Worm (Caenorhabditis elegans) whole organism, young adult: ENCODE data around the gene R13A1.1.

Experiments used
- athp-1 ChIP-seq: sonication (generic microtip); optimal IDR thresholded peaks from 2 replicates; lab custom pipeline; 2017; ENCODE audit warnings: mild to moderate bottlenecking, missing genetic modification characterization, missing compliant biosample characterization
- attf-3 ChIP-seq: fragments of 200-800 bp; sonication (Bioruptor generic); conservative IDR thresholded peaks from 2 replicates; pipeline ENCODE4 v1.3.6; 2022; ENCODE audit warnings: missing genetic modification reagents, missing genetic modification characterization, missing compliant biosample characterization
- let-607 ChIP-seq, 2 experiments: fragments of 200-800 bp in 1 of 2; sonication (Bioruptor generic) in 1 of 2; sonication (generic microtip) in 1 of 2; optimal IDR thresholded peaks; 2 replicates each; lab custom pipeline; 2016 to 2018; ENCODE audit warnings: mild to moderate bottlenecking in 2 of 2, missing compliant biosample characterization in 2 of 2, missing genetic modification characterization in 2 of 2, moderate library complexity in 2 of 2, missing genotype in 1 of 2
- nhr-27 ChIP-seq: fragments of 200-800 bp; sonication (Bioruptor generic); optimal IDR thresholded peaks from 2 replicates; lab custom pipeline; 2018; ENCODE audit warnings: mild to moderate bottlenecking, missing genetic modification characterization, moderate library complexity, missing compliant biosample characterization
- nhr-90 ChIP-seq: sonication (generic microtip); optimal IDR thresholded peaks from 2 replicates; lab custom pipeline; 2016; ENCODE audit warnings: missing genotype, mild to moderate bottlenecking, missing genetic modification characterization, missing compliant biosample characterization
- snpc-4 ChIP-seq, 5 experiments: fragments of 150-350 bp in 1 of 5; sonication (generic microtip) in 4 of 5; optimal IDR thresholded peaks; 2 replicates each; lab custom pipeline; 2014 to 2018; ENCODE audit warnings: missing genetic modification characterization in 5 of 5, missing biosample characterization in 3 of 5, antibody characterized with exemption in 2 of 5, mild to moderate bottlenecking in 2 of 5, missing compliant biosample characterization in 2 of 5, missing genotype in 2 of 5, moderate library complexity in 2 of 5, missing genetic modification reagents in 1 of 5
- tbx-9 ChIP-seq: sonication (generic microtip); optimal IDR thresholded peaks from 2 replicates; lab custom pipeline; 2016; ENCODE audit warnings: borderline replicate concordance, missing genetic modification characterization, inconsistent platforms, missing compliant biosample characterization
- unc-62 ChIP-seq: fragments of 150-350 bp; optimal IDR thresholded peaks from 2 replicates; lab custom pipeline; 2014; ENCODE audit warnings: missing biosample characterization, missing genetic modification reagents, missing genetic modification characterization

DNA sequence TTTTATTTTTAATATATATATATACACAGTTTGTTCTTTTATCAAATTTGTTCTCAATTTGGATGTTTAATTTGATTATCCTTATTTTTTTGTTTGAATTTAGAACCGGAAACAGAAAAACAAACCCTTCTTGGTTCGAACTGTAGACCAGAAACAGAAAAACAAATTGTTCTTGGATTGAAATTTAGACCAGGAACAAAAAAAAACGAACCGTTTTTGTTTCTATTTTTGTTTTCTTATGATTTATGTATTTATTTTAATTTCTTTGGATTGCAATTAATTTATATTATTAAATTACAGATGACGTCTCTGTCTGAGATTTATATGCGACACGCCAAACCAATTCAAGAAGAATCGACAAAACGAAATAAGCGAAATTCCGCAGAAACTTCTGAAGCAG, 44.5 kb upstream of the R13A1.1 start, which contains the start of gene C42D4.19:
- TF ChIP-seq nhr-90 (tag; lab: Kevin White, UChicago) (no peak), snpc-4 (GFP tag; optimal IDR thresholded peaks at IDR 0.05; lab: Kevin White, UChicago) (no peak), snpc-4 (tag; optimal IDR thresholded peaks at IDR 0.05; lab: Kevin White, UChicago) (no peak), let-607 (tag; optimal IDR thresholded peaks at IDR 0.05; lab: Kevin White, UChicago) (no peak), unc-62 (no peak), tbx-9 (tag; lab: Kevin White, UChicago) (no peak), athp-1 (tag; lab: Kevin White, UChicago) (no peak), nhr-27 (tag; lab: Kevin White, UChicago) (no peak), attf-3 (GFP tag; lab: Robert Waterston, UW) (no peak)
